Fruit fly (Drosophila melanogaster) whole organism, adult: ENCODE measurements around the gene osy.

Experiments
- CG11617 ChIP-seq: fragments of 200-800 bp; sonication (Bioruptor generic); optimal IDR thresholded peaks from 2 replicates; lab custom pipeline; 2017; ENCODE audit warnings: mild to moderate bottlenecking, missing biosample characterization, missing genetic modification reagents, missing genetic modification characterization
- CG12768 ChIP-seq: fragments of 200-800 bp; sonication (Bioruptor generic); optimal IDR thresholded peaks from 2 replicates; lab custom pipeline; 2017; ENCODE audit warnings: missing biosample characterization, missing genetic modification characterization, mild to moderate bottlenecking, moderate library complexity, missing genetic modification reagents
- CG14711 ChIP-seq: fragments of 200-800 bp; sonication (Bioruptor generic); optimal IDR thresholded peaks from 2 replicates; lab custom pipeline; 2018; ENCODE audit warnings: missing biosample characterization, mild to moderate bottlenecking, missing genetic modification characterization, moderate library complexity
- CG33017 ChIP-seq: fragments of 200-800 bp; sonication (Bioruptor generic); optimal IDR thresholded peaks from 2 replicates; lab custom pipeline; 2018; ENCODE audit warnings: missing biosample characterization, mild to moderate bottlenecking, missing genetic modification characterization, moderate library complexity
- CG5204 ChIP-seq: fragments of 200-800 bp; sonication (Bioruptor generic); optimal IDR thresholded peaks from 2 replicates; lab custom pipeline; 2016; ENCODE audit warnings: missing biosample characterization, missing genetic modification characterization
- CG7045 ChIP-seq: fragments of 200-800 bp; sonication (Bioruptor generic); optimal IDR thresholded peaks from 2 replicates; lab custom pipeline; 2017; ENCODE audit warnings: missing biosample characterization, mild to moderate bottlenecking, missing genetic modification characterization
- CG7101 ChIP-seq: fragments of 200-800 bp; sonication (Bioruptor generic); optimal IDR thresholded peaks from 2 replicates; lab custom pipeline; 2018; ENCODE audit warnings: missing biosample characterization, mild to moderate bottlenecking, missing genetic modification characterization, moderate library complexity
- Mnt ChIP-seq: fragments of 200-800 bp; sonication (Bioruptor generic); optimal IDR thresholded peaks from 2 replicates; lab custom pipeline; 2016; ENCODE audit warnings: missing biosample characterization, mild to moderate bottlenecking, missing genetic modification characterization
- bab1 ChIP-seq: fragments of 200-800 bp; sonication (Bioruptor generic); optimal IDR thresholded peaks from 3 replicates; lab custom pipeline; 2019; ENCODE audit warnings: missing biosample characterization, mild to moderate bottlenecking, missing genetic modification characterization, moderate library complexity
- cic ChIP-seq: fragments of 200-800 bp; sonication (Bioruptor generic); optimal IDR thresholded peaks from 2 replicates; lab custom pipeline; 2017; ENCODE audit warnings: missing biosample characterization, mild to moderate bottlenecking, missing genetic modification characterization, moderate library complexity
- cnc ChIP-seq, 2 experiments: fragments of >200 bp; optimal IDR thresholded peaks; 2 replicates each; lab custom pipeline; 2017
- kay ChIP-seq: fragments of 200-800 bp; sonication (Bioruptor generic); peaks from one replicate; lab custom pipeline; 2016; ENCODE audit warnings: missing biosample characterization, missing genetic modification characterization, borderline replicate concordance
- pad ChIP-seq: fragments of 200-800 bp; sonication (Bioruptor generic); optimal IDR thresholded peaks from 3 replicates; lab custom pipeline; 2017; ENCODE audit warnings: missing biosample characterization, missing genetic modification characterization, mild to moderate bottlenecking, moderate library complexity, missing genetic modification reagents
- toe ChIP-seq: fragments of 200-800 bp; sonication (Bioruptor generic); optimal IDR thresholded peaks from 2 replicates; lab custom pipeline; 2016; ENCODE audit warnings: missing biosample characterization, missing genetic modification characterization

osy gene

dm6 chr3R:26403556-26403955 lies 85.4 kb downstream of the osy start, which contains the start of gene ppk15:
TSS of gene ppk15 (minus strand) at chr3R:26403656.
- TF ChIP-seq CG14711 (tag; lab: Kevin White, UChicago) (no peak), CG33017 (tag; lab: Kevin White, UChicago) (no peak), CG5204 (GFP tag; lab: Kevin White, UChicago) (no peak)

- no peak for TF ChIP-seq toe
- no peak for TF ChIP-seq CG12768 (GFP tag; lab: Kevin White, UChicago)
- no peak for TF ChIP-seq CG14711 (tag; lab: Kevin White, UChicago)
- no peak for TF ChIP-seq CG11617
- no peak for TF ChIP-seq CG7045 (GFP tag; lab: Kevin White, UChicago)
- TF ChIP-seq Mnt (GFP tag; lab: Kevin White, UChicago), result no peak
- no peak for TF ChIP-seq CG7101 (tag; lab: Kevin White, UChicago)
- TF ChIP-seq kay (GFP tag; lab: Kevin White, UChicago), result no peak
- TF ChIP-seq CG5204 (GFP tag; lab: Kevin White, UChicago), result no peak
- no peak for TF ChIP-seq cic (GFP tag; lab: Kevin White, UChicago)
- TF ChIP-seq CG33017 (tag; lab: Kevin White, UChicago), result no peak
- TF ChIP-seq bab1 (GFP tag; lab: Kevin White, UChicago), result no peak
- no peak for TF ChIP-seq pad
- TF ChIP-seq cnc (optimal IDR thresholded peaks at IDR 0.05; lab: Kevin White, UChicago), result no peak
Observed at dm6 chr3R:26409780-26410179, 91.6 kb downstream of the osy start.
